Worm (Caenorhabditis elegans): ENCODE measurements around the gene T04F3.5.

Gene T04F3.5

ce11 chrV:11760371-11760770 lies at the start of gene T04F3.5:
Gene T04F3.5 (plus strand): TSS chrV:11760671.
- TF ChIP-seq B0310.2 (tag; optimal IDR thresholded peaks at IDR 0.05) (no peak), ceh-36 (tag; optimal IDR thresholded peaks at IDR 0.05) (no peak), hmbx-1 (tag; optimal IDR thresholded peaks at IDR 0.05) (no peak), tra-4 (tag; optimal IDR thresholded peaks at IDR 0.05) (no peak), F13C5.2 (tag; optimal IDR thresholded peaks at IDR 0.05) (no peak), pes-1 (GFP tag; IDR thresholded peaks at IDR 0.05) (no peak), hmg-4 (GFP tag; optimal IDR thresholded peaks at IDR 0.05) (no peak), scrt-1 (GFP tag; IDR thresholded peaks at IDR 0.05) (no peak), tbx-37 (GFP tag; conservative IDR thresholded peaks at IDR 0.05) (no peak), ama-1 (optimal IDR thresholded peaks at IDR 0.05) (no peak), aly-1 (tag; optimal IDR thresholded peaks at IDR 0.05) (no peak), flt-1 (GFP tag; IDR thresholded peaks at IDR 0.05) (no peak), tbx-11 (GFP tag; IDR thresholded peaks at IDR 0.05) (no peak), ets-7 (tag; optimal IDR thresholded peaks at IDR 0.05) (no peak), hnd-1 (tag; optimal IDR thresholded peaks at IDR 0.05) (no peak), ceh-13 (GFP tag; optimal IDR thresholded peaks at IDR 0.05) (no peak), sea-1 (GFP tag; conservative IDR thresholded peaks at IDR 0.05) (no peak)

DNA sequence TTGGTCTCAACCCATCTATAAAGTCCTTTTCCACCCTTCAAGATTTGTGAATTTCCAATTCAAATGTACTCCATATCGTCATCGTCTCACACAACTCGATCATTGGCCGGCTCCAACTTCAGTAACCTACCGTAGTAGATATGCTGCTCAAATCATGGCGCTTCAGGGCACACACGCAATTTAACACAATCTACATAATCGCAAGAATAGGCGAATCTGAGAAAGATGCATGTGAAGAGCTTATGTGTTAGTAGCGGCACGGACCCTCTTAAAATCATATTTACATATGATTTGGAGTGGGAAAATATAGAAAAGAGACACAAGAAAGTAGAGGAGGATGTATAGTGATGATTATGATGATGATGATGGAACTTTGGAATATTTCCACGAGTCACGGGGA lies 48.7 kb upstream of the T04F3.5 start:
- no peak for TF ChIP-seq hnd-1 (tag; optimal IDR thresholded peaks at IDR 0.05)
- TF ChIP-seq scrt-1 (GFP tag; IDR thresholded peaks at IDR 0.05) = no peak
- no peak for TF ChIP-seq flt-1 (GFP tag; IDR thresholded peaks at IDR 0.05)
- no peak for TF ChIP-seq hmg-4 (GFP tag; optimal IDR thresholded peaks at IDR 0.05)
- no peak for TF ChIP-seq ets-7 (tag; optimal IDR thresholded peaks at IDR 0.05)
- TF ChIP-seq pes-1 (GFP tag; IDR thresholded peaks at IDR 0.05) = no peak
- no peak for TF ChIP-seq tra-4 (tag; optimal IDR thresholded peaks at IDR 0.05)
- no peak for TF ChIP-seq tbx-11 (GFP tag; IDR thresholded peaks at IDR 0.05)
- TF ChIP-seq tbx-37 (GFP tag; conservative IDR thresholded peaks at IDR 0.05) = no peak

- TF ChIP-seq pes-1 (GFP tag; IDR thresholded peaks at IDR 0.05) (no peak), tra-4 (tag; optimal IDR thresholded peaks at IDR 0.05) (no peak), scrt-1 (GFP tag; IDR thresholded peaks at IDR 0.05) (no peak), ceh-13 (GFP tag; optimal IDR thresholded peaks at IDR 0.05) (no peak), tbx-11 (GFP tag; IDR thresholded peaks at IDR 0.05) (no peak)
Measured at ce11 chrV:11715797-11716196, 44.7 kb upstream of the T04F3.5 start, which contains the start of gene tre-3. Gene tre-3 (minus strand): TSS chrV:11715903.

DNA sequence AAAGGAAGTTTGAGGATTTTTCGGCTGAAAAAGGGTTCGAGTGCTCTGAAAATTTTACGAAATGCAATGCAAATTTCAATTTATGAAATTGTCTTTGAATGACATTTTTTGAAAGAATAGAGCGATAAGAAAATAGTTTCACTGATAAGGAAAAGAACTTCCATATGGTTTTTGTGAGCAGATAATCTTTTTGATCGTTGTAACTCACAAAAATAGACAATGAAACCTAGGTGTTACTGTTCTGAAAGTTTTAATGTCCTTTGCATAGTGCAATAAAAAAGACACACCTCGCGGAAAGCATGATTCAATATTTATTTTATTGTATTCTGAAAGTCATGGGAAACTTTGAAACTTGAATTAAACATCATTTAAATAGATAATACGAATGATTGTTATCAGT lies 43.5 kb upstream of the T04F3.5 start:
- no peak for TF ChIP-seq tbx-11 (GFP tag; IDR thresholded peaks at IDR 0.05)
- no peak for TF ChIP-seq ceh-36 (tag; optimal IDR thresholded peaks at IDR 0.05)
- TF ChIP-seq F13C5.2 (tag; optimal IDR thresholded peaks at IDR 0.05) = no peak
- no peak for TF ChIP-seq tra-4 (tag; optimal IDR thresholded peaks at IDR 0.05)
- TF ChIP-seq aly-1 (tag; optimal IDR thresholded peaks at IDR 0.05) = no peak
- TF ChIP-seq ceh-13 (GFP tag; optimal IDR thresholded peaks at IDR 0.05) = no peak
- no peak for TF ChIP-seq hmbx-1 (tag; optimal IDR thresholded peaks at IDR 0.05)
- no peak for TF ChIP-seq hmg-4 (GFP tag; optimal IDR thresholded peaks at IDR 0.05)
- TF ChIP-seq pes-1 (GFP tag; IDR thresholded peaks at IDR 0.05) = no peak
- no peak for TF ChIP-seq ets-7 (tag; optimal IDR thresholded peaks at IDR 0.05)
- TF ChIP-seq flt-1 (GFP tag; IDR thresholded peaks at IDR 0.05) = no peak
- no peak for TF ChIP-seq sea-1 (GFP tag; conservative IDR thresholded peaks at IDR 0.05)
- TF ChIP-seq B0310.2 (tag; optimal IDR thresholded peaks at IDR 0.05) = no peak
- no peak for TF ChIP-seq ama-1 (optimal IDR thresholded peaks at IDR 0.05)
- TF ChIP-seq scrt-1 (GFP tag; IDR thresholded peaks at IDR 0.05) = no peak
- TF ChIP-seq hnd-1 (tag; optimal IDR thresholded peaks at IDR 0.05) = no peak
- TF ChIP-seq tbx-37 (GFP tag; conservative IDR thresholded peaks at IDR 0.05) = no peak

- TF ChIP-seq B0310.2 (tag; optimal IDR thresholded peaks at IDR 0.05) (no peak), flt-1 (GFP tag; IDR thresholded peaks at IDR 0.05) (no peak), hmg-4 (GFP tag; optimal IDR thresholded peaks at IDR 0.05) (no peak), hmbx-1 (tag; optimal IDR thresholded peaks at IDR 0.05) (no peak), ama-1 (optimal IDR thresholded peaks at IDR 0.05) (no peak), aly-1 (tag; optimal IDR thresholded peaks at IDR 0.05) (no peak), tra-4 (tag; optimal IDR thresholded peaks at IDR 0.05) (no peak), tbx-11 (GFP tag; IDR thresholded peaks at IDR 0.05) (no peak), hnd-1 (tag; optimal IDR thresholded peaks at IDR 0.05) (no peak), sea-1 (GFP tag; conservative IDR thresholded peaks at IDR 0.05) (no peak), tbx-37 (GFP tag; conservative IDR thresholded peaks at IDR 0.05) (no peak), ceh-13 (GFP tag; optimal IDR thresholded peaks at IDR 0.05) (no peak), ceh-36 (tag; optimal IDR thresholded peaks at IDR 0.05) (no peak), pes-1 (GFP tag; IDR thresholded peaks at IDR 0.05) (no peak), F13C5.2 (tag; optimal IDR thresholded peaks at IDR 0.05) (no peak)
Measured at ce11 chrV:11722858-11723257, 37.6 kb upstream of the T04F3.5 start.

- TF ChIP-seq hmbx-1 (tag; optimal IDR thresholded peaks at IDR 0.05) (no peak), scrt-1 (GFP tag; IDR thresholded peaks at IDR 0.05) (no peak), ceh-13 (GFP tag; optimal IDR thresholded peaks at IDR 0.05) (no peak)
Measured at ce11 chrV:11725971-11726370, 34.5 kb upstream of the T04F3.5 start, which contains the start of gene daf-11. Gene daf-11 (minus strand): TSS chrV:11726071.

DNA sequence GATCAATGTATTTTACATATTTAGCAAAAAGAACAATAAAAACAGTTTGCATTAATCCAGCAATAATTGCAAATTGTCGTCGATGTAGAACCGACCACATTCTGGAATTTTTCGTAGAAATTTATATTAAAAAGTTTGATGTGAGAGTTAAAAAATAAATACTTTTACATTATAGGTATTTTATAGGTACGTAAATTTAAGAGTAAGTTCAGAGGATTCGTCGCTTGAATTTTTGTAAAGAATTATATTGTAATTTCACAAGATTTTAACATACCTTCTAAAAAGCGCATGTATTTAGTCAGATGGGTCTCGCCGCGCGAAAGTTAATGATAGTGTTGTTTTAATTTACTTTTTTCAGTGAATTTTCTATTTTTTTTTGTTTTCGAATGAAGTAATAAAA lies 30.4 kb upstream of the T04F3.5 start, which contains the start of gene rhr-2:
Gene rhr-2, minus strand, starts transcription at position 101 of the 400 bp plus-strand sequence.
- no peak for TF ChIP-seq scrt-1 (GFP tag; IDR thresholded peaks at IDR 0.05)
- TF ChIP-seq F13C5.2 (tag; optimal IDR thresholded peaks at IDR 0.05) = no peak
- TF ChIP-seq ets-7 (tag; optimal IDR thresholded peaks at IDR 0.05) = no peak
- TF ChIP-seq ceh-36 (tag; optimal IDR thresholded peaks at IDR 0.05) = no peak
- no peak for TF ChIP-seq sea-1 (GFP tag; conservative IDR thresholded peaks at IDR 0.05)
- no peak for TF ChIP-seq hmg-4 (GFP tag; optimal IDR thresholded peaks at IDR 0.05)
- no peak for TF ChIP-seq hnd-1 (tag; optimal IDR thresholded peaks at IDR 0.05)
- no peak for TF ChIP-seq aly-1 (tag; optimal IDR thresholded peaks at IDR 0.05)
- no peak for TF ChIP-seq flt-1 (GFP tag; IDR thresholded peaks at IDR 0.05)
- TF ChIP-seq tra-4 (tag; optimal IDR thresholded peaks at IDR 0.05) = no peak
- no peak for TF ChIP-seq tbx-37 (GFP tag; conservative IDR thresholded peaks at IDR 0.05)
- TF ChIP-seq pes-1 (GFP tag; IDR thresholded peaks at IDR 0.05) = no peak
- TF ChIP-seq B0310.2 (tag; optimal IDR thresholded peaks at IDR 0.05) = no peak
- TF ChIP-seq hmbx-1 (tag; optimal IDR thresholded peaks at IDR 0.05) = no peak
- TF ChIP-seq tbx-11 (GFP tag; IDR thresholded peaks at IDR 0.05) = no peak
- TF ChIP-seq ceh-13 (GFP tag; optimal IDR thresholded peaks at IDR 0.05) = no peak
- TF ChIP-seq ama-1 (optimal IDR thresholded peaks at IDR 0.05) = no peak
